Worm (Caenorhabditis elegans) whole organism, midembryonic: Measurements from ENCODE around the gene ceh-1.

Source experiments
- T22C8.4 ChIP-seq: fragments of 200-800 bp; sonication (Bioruptor generic); IDR thresholded peaks from 2 replicates; pipeline ENCODE4 v1.3.6; 2022; ENCODE audit warnings: missing genetic modification characterization, missing compliant biosample characterization
- cog-1 ChIP-seq: sonication (generic microtip); optimal IDR thresholded peaks from 2 replicates; lab custom pipeline; 2016; ENCODE audit warnings: missing genetic modification characterization, missing compliant biosample characterization
- flt-1 ChIP-seq: fragments of 200-800 bp; sonication (Bioruptor generic); IDR thresholded peaks from 2 replicates; pipeline ENCODE4 v1.3.6; 2022; ENCODE audit warnings: missing genetic modification characterization, missing compliant biosample characterization
- klf-2 ChIP-seq: fragments of 200-800 bp; sonication (Bioruptor generic); conservative IDR thresholded peaks from 2 replicates; pipeline ENCODE4 v1.3.6; 2022; ENCODE audit warnings: missing genetic modification reagents, missing genetic modification characterization, missing compliant biosample characterization
- med-1 ChIP-seq: sonication (generic microtip); optimal IDR thresholded peaks from 2 replicates; lab custom pipeline; 2017; ENCODE audit warnings: missing genetic modification characterization, mild to moderate bottlenecking, missing compliant biosample characterization, antibody characterized with exemption, missing genetic modification reagents; ENCODE audit not compliant: insufficient read depth
- ref-1 ChIP-seq: fragments of 200-800 bp; sonication (Bioruptor generic); conservative IDR thresholded peaks from 2 replicates; pipeline ENCODE4 v1.3.6; 2022; ENCODE audit warnings: missing genetic modification reagents, missing genetic modification characterization, missing compliant biosample characterization
- tab-1 ChIP-seq: fragments of 200-800 bp; sonication (Bioruptor generic); IDR thresholded peaks from 2 replicates; pipeline ENCODE4 v1.3.6; 2022; ENCODE audit warnings: missing genetic modification characterization, missing compliant biosample characterization
- ztf-23 ChIP-seq: fragments of 200-800 bp; sonication (Bioruptor generic); IDR thresholded peaks from 2 replicates; pipeline ENCODE4 v1.3.6; 2022; ENCODE audit warnings: missing genetic modification reagents, missing genetic modification characterization, missing compliant biosample characterization
- ztf-29 ChIP-seq: fragments of 200-800 bp; sonication (Bioruptor generic); IDR thresholded peaks from 2 replicates; pipeline ENCODE4 v1.3.6; 2022; ENCODE audit warnings: missing genetic modification reagents, missing genetic modification characterization, missing compliant biosample characterization

The ceh-1 gene

ce11 chrX:4628817-4629575 lies 25.0 kb downstream of the ceh-1 start:
- no peak for TF ChIP-seq T22C8.4

ce11 chrX:4628350-4628749 lies 25.6 kb downstream of the ceh-1 start:
- no peak for TF ChIP-seq cog-1 (tag; lab: Kevin White, UChicago)
- no peak for TF ChIP-seq ztf-23 (GFP tag; lab: Robert Waterston, UW)
- TF ChIP-seq flt-1 (GFP tag; lab: Robert Waterston, UW) = no peak
- TF ChIP-seq T22C8.4 = no peak
- no peak for TF ChIP-seq ztf-29
- TF ChIP-seq tab-1 (GFP tag; lab: Robert Waterston, UW) = no peak

ce11 chrX:4626891-4627290 lies 27.1 kb downstream of the ceh-1 start:
- TF ChIP-seq ztf-23 (GFP tag; lab: Robert Waterston, UW) = no peak
- TF ChIP-seq T22C8.4 = no peak
- no peak for TF ChIP-seq klf-2 (GFP tag; lab: Robert Waterston, UW)
- no peak for TF ChIP-seq flt-1 (GFP tag; lab: Robert Waterston, UW)
- no peak for TF ChIP-seq med-1 (GFP tag; lab: Kevin White, UChicago)
- TF ChIP-seq ref-1 (GFP tag; lab: Robert Waterston, UW) = no peak
- TF ChIP-seq cog-1 (tag; lab: Kevin White, UChicago) = no peak
- no peak for TF ChIP-seq ztf-29
- TF ChIP-seq tab-1 (GFP tag; lab: Robert Waterston, UW) = no peak

DNA sequence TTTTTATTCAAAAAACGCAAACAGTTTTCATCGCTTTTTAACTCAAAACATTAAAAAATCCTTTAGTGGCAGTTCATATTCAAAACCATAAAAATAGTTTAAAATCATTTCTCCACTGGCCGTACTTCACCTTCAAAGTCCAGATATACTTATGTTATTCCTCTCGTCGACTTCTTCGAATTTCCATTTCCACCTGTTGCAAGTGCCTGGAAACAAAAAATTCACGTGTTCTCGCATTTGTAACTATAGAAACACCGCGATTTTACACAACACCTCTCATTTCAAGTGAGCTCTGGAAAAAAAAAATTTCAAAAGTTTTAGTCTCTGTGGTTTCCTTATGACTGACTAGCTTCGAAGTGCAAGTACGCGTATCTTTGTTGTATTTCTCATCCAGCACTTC lies 28.9 kb downstream of the ceh-1 start:
- TF ChIP-seq cog-1 (tag; lab: Kevin White, UChicago) = no peak
- TF ChIP-seq tab-1 (GFP tag; lab: Robert Waterston, UW) = no peak
- no peak for TF ChIP-seq klf-2 (GFP tag; lab: Robert Waterston, UW)
- TF ChIP-seq ztf-29 = no peak
- TF ChIP-seq ztf-23 (GFP tag; lab: Robert Waterston, UW) = no peak
- no peak for TF ChIP-seq med-1 (GFP tag; lab: Kevin White, UChicago)
- TF ChIP-seq T22C8.4 = no peak
- no peak for TF ChIP-seq ref-1 (GFP tag; lab: Robert Waterston, UW)
- TF ChIP-seq flt-1 (GFP tag; lab: Robert Waterston, UW) = no peak

- TF ChIP-seq cog-1 (tag; lab: Kevin White, UChicago) (no peak), ztf-29 (no peak), ztf-23 (GFP tag; lab: Robert Waterston, UW) (no peak), tab-1 (GFP tag; lab: Robert Waterston, UW) (no peak), klf-2 (GFP tag; lab: Robert Waterston, UW) (no peak), med-1 (GFP tag; lab: Kevin White, UChicago) (no peak), T22C8.4 (no peak), flt-1 (GFP tag; lab: Robert Waterston, UW) (no peak), ref-1 (GFP tag; lab: Robert Waterston, UW) (no peak)
These were observed 30.2 kb downstream of the ceh-1 start for ce11 chrX:4623707-4624106.

- TF ChIP-seq cog-1 (tag; lab: Kevin White, UChicago) (no peak), flt-1 (GFP tag; lab: Robert Waterston, UW) (no peak), ref-1 (GFP tag; lab: Robert Waterston, UW) (no peak), ztf-23 (GFP tag; lab: Robert Waterston, UW) (no peak), ztf-29 (no peak), klf-2 (GFP tag; lab: Robert Waterston, UW) (no peak), med-1 (GFP tag; lab: Kevin White, UChicago) (no peak), T22C8.4 (no peak), tab-1 (GFP tag; lab: Robert Waterston, UW) (no peak)
These were observed 31.9 kb downstream of the ceh-1 start, which contains the start of gene C46C11.3 for ce11 chrX:4622024-4622423. TSS of gene C46C11.3 (plus strand) at chrX:4622324.

DNA sequence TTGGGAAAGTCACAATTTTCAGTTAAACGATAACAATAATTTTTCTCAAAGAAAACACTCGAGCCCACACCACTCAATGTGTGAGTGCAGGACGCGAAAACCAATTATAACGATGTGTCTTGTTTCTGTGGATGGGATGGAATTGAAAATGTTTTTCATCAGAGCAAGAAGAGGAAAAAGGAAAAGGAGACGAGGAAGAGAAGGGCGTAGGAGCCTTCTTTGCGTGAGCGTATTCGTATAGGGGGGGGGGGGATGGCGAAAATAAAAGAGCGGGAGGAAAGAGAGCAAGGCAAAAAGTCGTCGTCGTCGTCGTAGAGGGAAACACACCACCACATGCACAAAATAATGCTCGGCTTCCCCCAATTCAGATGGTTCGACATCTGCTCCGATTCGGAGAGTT lies 33.9 kb downstream of the ceh-1 start:
- no peak for TF ChIP-seq tab-1 (GFP tag; lab: Robert Waterston, UW)
- no peak for TF ChIP-seq klf-2 (GFP tag; lab: Robert Waterston, UW)
- no peak for TF ChIP-seq med-1 (GFP tag; lab: Kevin White, UChicago)
- TF ChIP-seq flt-1 (GFP tag; lab: Robert Waterston, UW) = no peak
- TF ChIP-seq cog-1 (tag; lab: Kevin White, UChicago) = no peak
- no peak for TF ChIP-seq ztf-23 (GFP tag; lab: Robert Waterston, UW)
- no peak for TF ChIP-seq ref-1 (GFP tag; lab: Robert Waterston, UW)
- TF ChIP-seq T22C8.4 = no peak
- no peak for TF ChIP-seq ztf-29

DNA sequence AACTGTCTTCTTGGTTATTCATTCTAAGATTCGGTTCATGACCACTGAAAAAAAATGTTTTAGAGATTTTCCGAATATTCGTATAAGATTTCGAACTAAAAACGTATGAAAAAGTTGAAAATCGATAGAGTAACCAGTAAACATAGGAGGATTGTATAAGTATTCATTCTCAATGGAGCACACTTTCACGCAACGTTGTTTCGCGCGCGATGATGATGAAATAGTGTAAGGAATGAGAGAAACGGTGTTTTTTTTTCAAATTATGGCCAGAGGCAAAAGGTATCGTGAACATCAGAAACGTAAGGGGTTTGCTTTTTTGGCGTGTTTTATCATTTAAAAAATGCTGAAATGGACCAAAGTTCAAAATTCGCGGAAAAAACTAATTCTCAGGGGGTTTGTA lies 34.4 kb downstream of the ceh-1 start, which contains the start of gene pqn-65:
pqn-65 (minus strand) TSS at position 54 of the 400 bp plus-strand sequence.
- TF ChIP-seq cog-1 (tag; lab: Kevin White, UChicago) = no peak
- no peak for TF ChIP-seq klf-2 (GFP tag; lab: Robert Waterston, UW)
- TF ChIP-seq ztf-29 = no peak
- TF ChIP-seq tab-1 (GFP tag; lab: Robert Waterston, UW) = no peak
- TF ChIP-seq flt-1 (GFP tag; lab: Robert Waterston, UW) = no peak
- TF ChIP-seq T22C8.4 = no peak
- no peak for TF ChIP-seq ztf-23 (GFP tag; lab: Robert Waterston, UW)
- TF ChIP-seq ref-1 (GFP tag; lab: Robert Waterston, UW) = no peak
- no peak for TF ChIP-seq med-1 (GFP tag; lab: Kevin White, UChicago)

ce11 chrX:4616832-4617231 lies 37.1 kb downstream of the ceh-1 start:
- TF ChIP-seq tab-1 (GFP tag; lab: Robert Waterston, UW) = no peak
- TF ChIP-seq cog-1 (tag; lab: Kevin White, UChicago) = peak; percentile 20
- TF ChIP-seq flt-1 (GFP tag; lab: Robert Waterston, UW) = 0 out of 2 replicates have a peak, but pooled peaks have one; percentile 55
